Fruit fly (Drosophila melanogaster): ENCODE results near the gene CG31221.

- no peak for TF ChIP-seq cic (GFP tag; optimal IDR thresholded peaks at IDR 0.05)
- TF ChIP-seq Mnt (GFP tag; optimal IDR thresholded peaks at IDR 0.05) = no peak
- TF ChIP-seq tj (GFP tag; optimal IDR thresholded peaks at IDR 0.05) = no peak
- TF ChIP-seq CG11617 (GFP tag; optimal IDR thresholded peaks at IDR 0.05) = no peak
- no peak for TF ChIP-seq Crg-1 (GFP tag; optimal IDR thresholded peaks at IDR 0.05)
- no peak for TF ChIP-seq CG14711 (tag; optimal IDR thresholded peaks at IDR 0.05)
- TF ChIP-seq cnc (optimal IDR thresholded peaks at IDR 0.05) = no peak
- TF ChIP-seq pad (GFP tag; optimal IDR thresholded peaks at IDR 0.05) = no peak
Observed at dm6 chr3R:19461218-19461526, 48.7 kb downstream of the CG31221 start.

All from whole organism, adult.